Worm (Caenorhabditis elegans) whole organism, L1 larva: Measurements from ENCODE around the gene usp-14.

Experiments
- C16A3.4 ChIP-seq: fragments of 150-350 bp; optimal IDR thresholded peaks from 2 replicates; lab custom pipeline; 2014; ENCODE audit warnings: missing biosample characterization, missing genetic modification characterization
- C34B4.2 ChIP-seq: sonication (generic microtip); optimal IDR thresholded peaks from 2 replicates; lab custom pipeline; 2017; ENCODE audit warnings: mild to moderate bottlenecking, missing genetic modification characterization, missing compliant biosample characterization
- aha-1 ChIP-seq: fragments of 150-350 bp; optimal IDR thresholded peaks from 2 replicates; lab custom pipeline; 2014; ENCODE audit warnings: missing biosample characterization, missing genetic modification characterization
- alr-1 ChIP-seq: fragments of 200-800 bp; sonication (Bioruptor generic); optimal IDR thresholded peaks from 2 replicates; lab custom pipeline; 2018; ENCODE audit warnings: borderline replicate concordance, mild to moderate bottlenecking, missing genetic modification characterization, missing compliant biosample characterization
- aly-2 ChIP-seq: fragments of 150-350 bp; optimal IDR thresholded peaks from 2 replicates; lab custom pipeline; 2014; ENCODE audit warnings: missing biosample characterization, missing genetic modification characterization
- blmp-1 ChIP-seq: fragments of 150-350 bp; optimal IDR thresholded peaks from 2 replicates; lab custom pipeline; 2014; ENCODE audit warnings: missing biosample characterization, missing genetic modification characterization
- ceh-63 ChIP-seq: fragments of 200-800 bp; sonication (Bioruptor generic); optimal IDR thresholded peaks from 2 replicates; lab custom pipeline; 2018; ENCODE audit warnings: mild to moderate bottlenecking, missing genetic modification characterization, missing compliant biosample characterization
- ceh-82 ChIP-seq, 3 experiments: fragments of 150-350 bp in 1 of 3; sonication (generic microtip) in 2 of 3; optimal IDR thresholded peaks; 2 replicates each; lab custom pipeline; 2014 to 2017; ENCODE audit warnings: missing biosample characterization in 3 of 3, missing genetic modification characterization in 3 of 3
- ceh-88 ChIP-seq: fragments of 200-800 bp; sonication (Bioruptor generic); IDR thresholded peaks from 2 replicates; pipeline ENCODE4 v1.3.6; 2022; ENCODE audit warnings: missing genetic modification characterization, missing compliant biosample characterization
- dpl-1 ChIP-seq, 3 experiments: fragments of 150-350 bp in 2 of 3; sonication (generic microtip) in 1 of 3; optimal IDR thresholded peaks; 2 replicates each; lab custom pipeline; 2014 to 2017; ENCODE audit warnings: missing biosample characterization in 3 of 3, missing genetic modification characterization in 3 of 3, missing genetic modification reagents in 3 of 3
- dsc-1 ChIP-seq: sonication (generic microtip); optimal IDR thresholded peaks from 2 replicates; lab custom pipeline; 2016; ENCODE audit warnings: mild to moderate bottlenecking, missing genetic modification characterization, missing compliant biosample characterization
- fkh-8 ChIP-seq: sonication (generic microtip); optimal IDR thresholded peaks from 2 replicates; lab custom pipeline; 2016; ENCODE audit warnings: mild to moderate bottlenecking, missing genetic modification characterization, missing compliant biosample characterization
- fos-1 ChIP-seq: fragments of 150-350 bp; optimal IDR thresholded peaks from 2 replicates; lab custom pipeline; 2014; ENCODE audit warnings: missing biosample characterization, missing genetic modification characterization
- grh-1 ChIP-seq: fragments of 200-800 bp; sonication (Bioruptor generic); IDR thresholded peaks from 2 replicates; pipeline ENCODE4 v1.3.6; 2022; ENCODE audit warnings: missing genetic modification reagents, missing genetic modification characterization, missing compliant biosample characterization
- irx-1 ChIP-seq: sonication (generic microtip); optimal IDR thresholded peaks from 2 replicates; lab custom pipeline; 2016; ENCODE audit warnings: missing genetic modification characterization, missing compliant biosample characterization
- lin-15B ChIP-seq: fragments of 150-350 bp; sonication (generic microtip); optimal IDR thresholded peaks from 3 replicates; lab custom pipeline; 2014; ENCODE audit warnings: missing biosample characterization, missing genetic modification characterization
- lin-35 ChIP-seq, 2 experiments: fragments of 150-350 bp; optimal IDR thresholded peaks; 2 replicates each; lab custom pipeline; 2014; ENCODE audit warnings: missing biosample characterization in 2 of 2, missing genetic modification characterization in 2 of 2, missing genetic modification reagents in 2 of 2
- lir-3 ChIP-seq: sonication (generic microtip); optimal IDR thresholded peaks from 2 replicates; lab custom pipeline; 2016; ENCODE audit warnings: mild to moderate bottlenecking, missing genetic modification characterization, moderate library complexity, missing compliant biosample characterization; ENCODE audit not compliant: poor library complexity
- lsy-2 ChIP-seq, 2 experiments: fragments of 150-350 bp; optimal IDR thresholded peaks; 2 replicates each; lab custom pipeline; 2014; ENCODE audit warnings: missing biosample characterization in 2 of 2, missing genetic modification characterization in 2 of 2
- mab-9 ChIP-seq: fragments of 200-800 bp; sonication (Bioruptor generic); IDR thresholded peaks from 2 replicates; pipeline ENCODE4 v1.3.6; 2022; ENCODE audit warnings: missing genetic modification reagents, missing genetic modification characterization, missing compliant biosample characterization
- mdl-1 ChIP-seq, 2 experiments: fragments of 150-350 bp; optimal IDR thresholded peaks; 2 replicates each; lab custom pipeline; 2014 to 2017; ENCODE audit warnings: missing biosample characterization in 2 of 2, missing genetic modification characterization in 2 of 2, inconsistent platforms in 1 of 2
- mef-2 ChIP-seq: fragments of 150-350 bp; optimal IDR thresholded peaks from 2 replicates; lab custom pipeline; 2014; ENCODE audit warnings: missing biosample characterization, missing genetic modification characterization
- mep-1 ChIP-seq: fragments of 150-350 bp; optimal IDR thresholded peaks from 2 replicates; lab custom pipeline; 2014; ENCODE audit warnings: missing biosample characterization, missing genetic modification characterization
- nhr-11 ChIP-seq: fragments of 150-350 bp; optimal IDR thresholded peaks from 2 replicates; lab custom pipeline; 2014; ENCODE audit warnings: missing biosample characterization, missing genetic modification characterization
- nhr-20 ChIP-seq: sonication (generic microtip); optimal IDR thresholded peaks from 2 replicates; lab custom pipeline; 2016; ENCODE audit warnings: mild to moderate bottlenecking, missing genetic modification characterization, missing compliant biosample characterization
- nhr-237 ChIP-seq: fragments of 150-350 bp; optimal IDR thresholded peaks from 2 replicates; lab custom pipeline; 2014; ENCODE audit warnings: missing biosample characterization, missing genetic modification characterization
- nhr-47 ChIP-seq: sonication (generic microtip); optimal IDR thresholded peaks from 2 replicates; lab custom pipeline; 2016; ENCODE audit warnings: mild to moderate bottlenecking, missing genetic modification characterization, moderate library complexity, missing compliant biosample characterization
- nhr-71 ChIP-seq: sonication (generic microtip); optimal IDR thresholded peaks from 2 replicates; lab custom pipeline; 2016; ENCODE audit warnings: mild to moderate bottlenecking, missing genetic modification characterization, moderate library complexity, missing compliant biosample characterization
- nhr-76 ChIP-seq: sonication (generic microtip); optimal IDR thresholded peaks from 2 replicates; lab custom pipeline; 2017; ENCODE audit warnings: missing biosample characterization, missing genetic modification characterization
- nhr-90 ChIP-seq: sonication (generic microtip); optimal IDR thresholded peaks from 2 replicates; lab custom pipeline; 2016; ENCODE audit warnings: mild to moderate bottlenecking, missing genetic modification characterization, missing compliant biosample characterization; ENCODE audit not compliant: poor library complexity
- pag-3 ChIP-seq: sonication (generic microtip); optimal IDR thresholded peaks from 2 replicates; lab custom pipeline; 2017; ENCODE audit warnings: missing genetic modification characterization, mild to moderate bottlenecking, missing compliant biosample characterization, antibody characterized with exemption, borderline replicate concordance; ENCODE audit not compliant: insufficient read depth
- rnt-1 ChIP-seq: sonication (generic microtip); optimal IDR thresholded peaks from 2 replicates; lab custom pipeline; 2016; ENCODE audit warnings: mild to moderate bottlenecking, missing genetic modification characterization, moderate library complexity, missing compliant biosample characterization
- snu-23 ChIP-seq: sonication (generic microtip); optimal IDR thresholded peaks from 2 replicates; lab custom pipeline; 2016; ENCODE audit warnings: missing genetic modification characterization, missing compliant biosample characterization
- sox-4 ChIP-seq: sonication (generic microtip); optimal IDR thresholded peaks from 2 replicates; lab custom pipeline; 2016; ENCODE audit warnings: missing genetic modification characterization, missing compliant biosample characterization
- sptf-1 ChIP-seq: fragments of 150-350 bp; optimal IDR thresholded peaks from 2 replicates; lab custom pipeline; 2014; ENCODE audit warnings: missing biosample characterization, missing genetic modification characterization
- sup-37 ChIP-seq: fragments of 200-800 bp; sonication (Bioruptor generic); optimal IDR thresholded peaks from 2 replicates; lab custom pipeline; 2018; ENCODE audit warnings: mild to moderate bottlenecking, missing genetic modification characterization, missing compliant biosample characterization
- swsn-7 ChIP-seq: sonication (generic microtip); optimal IDR thresholded peaks from 2 replicates; lab custom pipeline; 2016; ENCODE audit warnings: missing genetic modification characterization, missing compliant biosample characterization
- tbx-2 ChIP-seq: sonication (generic microtip); optimal IDR thresholded peaks from 2 replicates; lab custom pipeline; 2016; ENCODE audit warnings: missing genetic modification characterization, missing compliant biosample characterization
- unc-62 ChIP-seq: fragments of 150-350 bp; optimal IDR thresholded peaks from 2 replicates; lab custom pipeline; 2014; ENCODE audit warnings: missing biosample characterization, missing genetic modification reagents, missing genetic modification characterization
- unc-98 ChIP-seq: fragments of 200-800 bp; sonication (Bioruptor generic); IDR thresholded peaks from 2 replicates; pipeline ENCODE4 v1.3.6; 2022; ENCODE audit warnings: missing genetic modification characterization, missing compliant biosample characterization
- vab-15 ChIP-seq: sonication (generic microtip); optimal IDR thresholded peaks from 2 replicates; lab custom pipeline; 2017; ENCODE audit warnings: missing genotype, mild to moderate bottlenecking, missing genetic modification characterization, missing compliant biosample characterization
- xbp-1 ChIP-seq: sonication (generic microtip); optimal IDR thresholded peaks from 2 replicates; lab custom pipeline; 2016; ENCODE audit warnings: missing genetic modification characterization, missing compliant biosample characterization
- ztf-11 ChIP-seq, 2 experiments: sonication (generic microtip); optimal IDR thresholded peaks; 2 replicates each; lab custom pipeline; 2016 to 2017; ENCODE audit warnings: missing genetic modification characterization in 2 of 2, missing biosample characterization in 1 of 2, missing compliant biosample characterization in 1 of 2
- ztf-4 ChIP-seq: fragments of 150-350 bp; optimal IDR thresholded peaks from 2 replicates; lab custom pipeline; 2014; ENCODE audit warnings: missing biosample characterization, missing genetic modification characterization

usp-14 gene

ce11 chrII:14474700-14475099, 13.8 kb downstream of the usp-14 start (continued):
- TF ChIP-seq mep-1, result peak; percentile 30
- peak; percentile 3 to 24 (median 4) for TF ChIP-seq dpl-1 (GFP tag; optimal IDR thresholded peaks at IDR 0.05; lab: Kevin White, UChicago)
- TF ChIP-seq lin-35 (GFP tag; optimal IDR thresholded peaks at IDR 0.05; lab: Kevin White, UChicago), result peak; percentile 23 to 64
- TF ChIP-seq sup-37 (GFP tag; lab: Kevin White, UChicago), result no peak
- peak in 1 of 2 experiments; percentile 65 for TF ChIP-seq lsy-2 (tag; optimal IDR thresholded peaks at IDR 0.05; lab: Kevin White, UChicago)
- peak; percentile 53 for TF ChIP-seq snu-23 (GFP tag; lab: Kevin White, UChicago)
- no peak for TF ChIP-seq aha-1
- TF ChIP-seq aly-2 (tag; lab: Kevin White, UChicago), result no peak
- TF ChIP-seq pag-3 (tag; lab: Kevin White, UChicago), result no peak
- TF ChIP-seq mab-9 (GFP tag; lab: Robert Waterston, UW), result no peak
- TF ChIP-seq sox-4 (tag; lab: Kevin White, UChicago), result no peak
- no peak for TF ChIP-seq ztf-4 (tag; lab: Kevin White, UChicago)
- peak; percentile 6 for TF ChIP-seq blmp-1 (tag; lab: Kevin White, UChicago)
- TF ChIP-seq fkh-8 (tag; lab: Kevin White, UChicago), result no peak
- TF ChIP-seq irx-1 (tag; lab: Kevin White, UChicago), result no peak
- no peak for TF ChIP-seq ceh-82 (tag; optimal IDR thresholded peaks at IDR 0.05; lab: Kevin White, UChicago)
- no peak for TF ChIP-seq nhr-11
- peak; percentile 42 for TF ChIP-seq nhr-47 (tag; lab: Kevin White, UChicago)
- TF ChIP-seq unc-62 (GFP tag; lab: Kevin White, UChicago), result no peak
- no peak for TF ChIP-seq nhr-76
- no peak for TF ChIP-seq lin-15B (tag; lab: Kevin White, UChicago)
- TF ChIP-seq C16A3.4, result peak; percentile 48
- TF ChIP-seq nhr-71 (tag; lab: Kevin White, UChicago), result no peak
- peak; percentile 43 for TF ChIP-seq nhr-20 (tag; lab: Kevin White, UChicago)
- TF ChIP-seq rnt-1, result peak; percentile 40
- TF ChIP-seq ztf-11 (tag; optimal IDR thresholded peaks at IDR 0.05; lab: Kevin White, UChicago), result no peak
- no peak for TF ChIP-seq ceh-63 (GFP tag; lab: Kevin White, UChicago)
- TF ChIP-seq swsn-7 (tag; lab: Kevin White, UChicago), result peak; percentile 13
- TF ChIP-seq grh-1, result no peak
- TF ChIP-seq unc-98 (GFP tag; lab: Robert Waterston, UW), result no peak

- no peak for TF ChIP-seq mef-2 (tag; lab: Kevin White, UChicago)
- TF ChIP-seq ztf-11 (tag; optimal IDR thresholded peaks at IDR 0.05; lab: Kevin White, UChicago), result no peak
- no peak for TF ChIP-seq alr-1 (tag; lab: Kevin White, UChicago)
- TF ChIP-seq sptf-1, result no peak
- TF ChIP-seq vab-15, result no peak
- no peak for TF ChIP-seq nhr-90 (tag; lab: Kevin White, UChicago)
- no peak for TF ChIP-seq fos-1 (tag; lab: Kevin White, UChicago)
- no peak for TF ChIP-seq grh-1
- TF ChIP-seq mdl-1 (tag; optimal IDR thresholded peaks at IDR 0.05; lab: Kevin White, UChicago), result no peak
- TF ChIP-seq pag-3 (tag; lab: Kevin White, UChicago), result no peak
- TF ChIP-seq C34B4.2, result no peak
- TF ChIP-seq xbp-1 (tag; lab: Kevin White, UChicago), result no peak
- TF ChIP-seq ceh-88 (GFP tag; lab: Robert Waterston, UW), result no peak
- no peak for TF ChIP-seq dsc-1
- no peak for TF ChIP-seq tbx-2 (tag; lab: Kevin White, UChicago)
- no peak for TF ChIP-seq nhr-237 (tag; lab: Kevin White, UChicago)
- TF ChIP-seq lir-3 (tag; lab: Kevin White, UChicago), result no peak
Observed at ce11 chrII:14470020-14470419, 18.5 kb downstream of the usp-14 start.
